Fruit fly (Drosophila melanogaster) whole organism, adult: ENCODE data around the gene CG17717.

Experiments used
- CG14711 ChIP-seq: fragments of 200-800 bp; sonication (Bioruptor generic); optimal IDR thresholded peaks from 2 replicates; lab custom pipeline; 2018; ENCODE audit warnings: missing biosample characterization, mild to moderate bottlenecking, missing genetic modification characterization, moderate library complexity
- CG1620 ChIP-seq: fragments of 200-800 bp; sonication (Bioruptor generic); optimal IDR thresholded peaks from 2 replicates; lab custom pipeline; 2016; ENCODE audit warnings: missing biosample characterization, missing genetic modification characterization
- CG33017 ChIP-seq: fragments of 200-800 bp; sonication (Bioruptor generic); optimal IDR thresholded peaks from 2 replicates; lab custom pipeline; 2018; ENCODE audit warnings: missing biosample characterization, mild to moderate bottlenecking, missing genetic modification characterization, moderate library complexity
- CG5204 ChIP-seq: fragments of 200-800 bp; sonication (Bioruptor generic); optimal IDR thresholded peaks from 2 replicates; lab custom pipeline; 2016; ENCODE audit warnings: missing biosample characterization, missing genetic modification characterization
- CG7045 ChIP-seq: fragments of 200-800 bp; sonication (Bioruptor generic); optimal IDR thresholded peaks from 2 replicates; lab custom pipeline; 2017; ENCODE audit warnings: missing biosample characterization, mild to moderate bottlenecking, missing genetic modification characterization
- CG7101 ChIP-seq: fragments of 200-800 bp; sonication (Bioruptor generic); optimal IDR thresholded peaks from 2 replicates; lab custom pipeline; 2018; ENCODE audit warnings: missing biosample characterization, mild to moderate bottlenecking, missing genetic modification characterization, moderate library complexity
- Hr96 ChIP-seq: fragments of 200-800 bp; sonication (Bioruptor generic); optimal IDR thresholded peaks from 2 replicates; lab custom pipeline; 2016; ENCODE audit warnings: missing biosample characterization, missing genetic modification characterization
- Mnt ChIP-seq: fragments of 200-800 bp; sonication (Bioruptor generic); optimal IDR thresholded peaks from 2 replicates; lab custom pipeline; 2016; ENCODE audit warnings: missing biosample characterization, mild to moderate bottlenecking, missing genetic modification characterization
- cic ChIP-seq: fragments of 200-800 bp; sonication (Bioruptor generic); optimal IDR thresholded peaks from 2 replicates; lab custom pipeline; 2017; ENCODE audit warnings: missing biosample characterization, mild to moderate bottlenecking, missing genetic modification characterization, moderate library complexity
- kay ChIP-seq: fragments of 200-800 bp; sonication (Bioruptor generic); peaks from one replicate; lab custom pipeline; 2016; ENCODE audit warnings: missing biosample characterization, missing genetic modification characterization, borderline replicate concordance
- tj ChIP-seq: fragments of 200-800 bp; sonication (Bioruptor generic); optimal IDR thresholded peaks from 3 replicates; lab custom pipeline; 2017; ENCODE audit warnings: missing biosample characterization, mild to moderate bottlenecking, missing genetic modification characterization, moderate library complexity
- toe ChIP-seq: fragments of 200-800 bp; sonication (Bioruptor generic); optimal IDR thresholded peaks from 2 replicates; lab custom pipeline; 2016; ENCODE audit warnings: missing biosample characterization, missing genetic modification characterization

DNA sequence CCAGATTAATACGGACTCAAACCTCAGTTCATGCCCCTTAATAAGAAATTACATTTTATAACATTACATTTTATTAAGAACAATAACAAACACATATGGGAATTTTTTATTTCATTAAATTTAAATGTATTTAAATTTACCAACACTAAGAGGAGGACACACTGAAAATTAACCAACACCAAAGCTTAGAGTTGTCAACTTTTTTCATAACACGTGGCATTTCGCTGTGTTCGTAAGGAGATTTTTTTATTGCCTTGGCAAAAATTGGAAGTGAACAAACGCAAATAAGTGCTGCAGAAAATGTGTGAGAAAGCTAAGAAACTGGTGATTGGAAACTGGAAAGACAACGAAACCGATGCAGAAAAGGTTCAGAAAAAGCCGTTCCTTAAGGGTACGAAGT, 44.6 kb downstream of the CG17717 start, which contains the start of gene CG14443:
- TF ChIP-seq CG7045, result no peak
- TF ChIP-seq cic (GFP tag; lab: Kevin White, UChicago), result no peak
- TF ChIP-seq tj (GFP tag; lab: Kevin White, UChicago), result no peak
- TF ChIP-seq CG7101 (tag; lab: Kevin White, UChicago), result no peak
- no peak for TF ChIP-seq toe
- TF ChIP-seq Mnt (GFP tag; lab: Kevin White, UChicago), result no peak
- TF ChIP-seq CG1620 (GFP tag; lab: Kevin White, UChicago), result no peak
- no peak for TF ChIP-seq kay (GFP tag; lab: Kevin White, UChicago)
- no peak for TF ChIP-seq CG5204 (GFP tag; lab: Kevin White, UChicago)
- no peak for TF ChIP-seq CG33017 (tag; lab: Kevin White, UChicago)
- no peak for TF ChIP-seq CG14711 (tag; lab: Kevin White, UChicago)
- no peak for TF ChIP-seq Hr96 (GFP tag; lab: Kevin White, UChicago)
